Worm (Caenorhabditis elegans) whole organism, midembryonic: ENCODE data around the gene R53.5.

Experiments used
- cog-1 ChIP-seq: sonication (generic microtip); optimal IDR thresholded peaks from 2 replicates; lab custom pipeline; 2016; ENCODE audit warnings: missing genetic modification characterization, missing compliant biosample characterization
- klf-2 ChIP-seq: fragments of 200-800 bp; sonication (Bioruptor generic); conservative IDR thresholded peaks from 2 replicates; pipeline ENCODE4 v1.3.6; 2022; ENCODE audit warnings: missing genetic modification reagents, missing genetic modification characterization, missing compliant biosample characterization
- med-1 ChIP-seq: sonication (generic microtip); optimal IDR thresholded peaks from 2 replicates; lab custom pipeline; 2017; ENCODE audit warnings: missing genetic modification characterization, mild to moderate bottlenecking, missing compliant biosample characterization, antibody characterized with exemption, missing genetic modification reagents; ENCODE audit not compliant: insufficient read depth
- ref-1 ChIP-seq: fragments of 200-800 bp; sonication (Bioruptor generic); conservative IDR thresholded peaks from 2 replicates; pipeline ENCODE4 v1.3.6; 2022; ENCODE audit warnings: missing genetic modification reagents, missing genetic modification characterization, missing compliant biosample characterization
- tab-1 ChIP-seq: fragments of 200-800 bp; sonication (Bioruptor generic); IDR thresholded peaks from 2 replicates; pipeline ENCODE4 v1.3.6; 2022; ENCODE audit warnings: missing genetic modification characterization, missing compliant biosample characterization
- ztf-29 ChIP-seq: fragments of 200-800 bp; sonication (Bioruptor generic); IDR thresholded peaks from 2 replicates; pipeline ENCODE4 v1.3.6; 2022; ENCODE audit warnings: missing genetic modification reagents, missing genetic modification characterization, missing compliant biosample characterization

DNA sequence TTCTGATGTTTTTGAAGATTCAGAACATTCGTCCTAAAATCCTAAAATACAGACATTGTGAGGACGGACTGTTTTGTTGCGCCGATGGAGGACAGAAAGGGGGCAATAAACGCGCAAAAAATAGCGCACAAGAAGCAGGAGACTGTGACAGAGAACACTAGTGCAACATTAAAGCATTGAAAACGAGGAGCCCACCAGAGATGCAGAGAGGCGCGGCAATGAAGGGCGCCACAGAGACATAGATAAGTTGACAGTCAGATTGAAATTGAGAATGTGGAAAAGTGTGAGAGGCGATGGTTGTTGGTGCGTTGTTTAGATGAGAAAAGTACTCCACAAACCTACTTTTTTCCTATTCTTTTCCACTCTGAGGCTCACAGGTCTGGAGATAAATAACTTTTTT, 4.7 kb upstream of the R53.5 start, which contains the start of gene aakg-5:
- TF ChIP-seq ztf-29 (GFP tag; lab: Robert Waterston, UW) (no peak), cog-1 (tag; lab: Kevin White, UChicago) (no peak), klf-2 (GFP tag; lab: Robert Waterston, UW) (no peak), tab-1 (GFP tag; lab: Robert Waterston, UW) (no peak), med-1 (GFP tag; lab: Kevin White, UChicago) (no peak), ref-1 (GFP tag; lab: Robert Waterston, UW) (no peak)
